Worm (Caenorhabditis elegans) whole organism, L3 larva: ENCODE data around the gene twk-49.

Source experiments
- egl-27 ChIP-seq: sonication (generic microtip); optimal IDR thresholded peaks from 4 replicates; lab custom pipeline; 2017; ENCODE audit warnings: missing biosample characterization, missing genetic modification reagents, missing genetic modification characterization
- elt-1 ChIP-seq: fragments of 150-350 bp; optimal IDR thresholded peaks from 2 replicates; lab custom pipeline; 2014; ENCODE audit warnings: missing biosample characterization, missing genetic modification characterization
- snpc-4 ChIP-seq: fragments of 150-350 bp; optimal IDR thresholded peaks from 2 replicates; lab custom pipeline; 2014; ENCODE audit warnings: missing biosample characterization, missing genetic modification characterization

- no peak for TF ChIP-seq egl-27 (tag; lab: Kevin White, UChicago)
- no peak for TF ChIP-seq snpc-4 (tag; lab: Kevin White, UChicago)
- TF ChIP-seq elt-1 (tag; lab: Kevin White, UChicago) = no peak
Measured at ce11 chrII:6486344-6486743, 12.6 kb downstream of the twk-49 start.
